Worm (Caenorhabditis elegans): ENCODE measurements around the gene ace-3.

ace-3 gene

ce11 chrII:14197499-14198096 is 7.8 kb upstream of the ace-3 start, which contains the start of gene ace-4:
Gene ace-4, plus strand, starts transcription at chrII:14198046.
- TF ChIP-seq bed-3 (GFP tag; optimal IDR thresholded peaks at IDR 0.05) (no peak), M03D4.4 (tag; optimal IDR thresholded peaks at IDR 0.05) (no peak), ceh-83 (GFP tag; optimal IDR thresholded peaks at IDR 0.05) (no peak), lin-32 (GFP tag; optimal IDR thresholded peaks at IDR 0.05) (no peak), lsy-2 (tag; optimal IDR thresholded peaks at IDR 0.05) (no peak), nhr-28 (tag; optimal IDR thresholded peaks at IDR 0.05) (no peak), pha-4 (tag; optimal IDR thresholded peaks at IDR 0.05) (no peak), ztf-11 (tag; optimal IDR thresholded peaks at IDR 0.05) (no peak), sptf-1 (tag; optimal IDR thresholded peaks at IDR 0.05) (no peak), ham-2 (GFP tag; optimal IDR thresholded peaks at IDR 0.05) (no peak), zip-8 (tag; optimal IDR thresholded peaks at IDR 0.05) (no peak), ceh-39 (tag; optimal IDR thresholded peaks at IDR 0.05) (no peak), mls-2 (tag; optimal IDR thresholded peaks at IDR 0.05) (no peak), blmp-1 (tag; optimal IDR thresholded peaks at IDR 0.05) (no peak)

ce11 chrII:14206211-14206610 is 776 bp downstream of the ace-3 start:
- TF ChIP-seq pha-4 (tag; optimal IDR thresholded peaks at IDR 0.05) (no peak), nhr-76 (tag; optimal IDR thresholded peaks at IDR 0.05) (no peak), mab-5 (tag; optimal IDR thresholded peaks at IDR 0.05) (no peak), snpc-4 (tag; optimal IDR thresholded peaks at IDR 0.05) (no peak), zip-8 (tag; optimal IDR thresholded peaks at IDR 0.05) (no peak), lin-32 (GFP tag; optimal IDR thresholded peaks at IDR 0.05) (no peak), mls-2 (tag; optimal IDR thresholded peaks at IDR 0.05) (no peak), ztf-11 (tag; optimal IDR thresholded peaks at IDR 0.05) (no peak)

ce11 chrII:14211118-14211517 is 5.7 kb downstream of the ace-3 start, which contains the start of gene hot-7:
Gene hot-7, plus strand, starts transcription at chrII:14211418.
- no peak for TF ChIP-seq nhr-2 (tag; optimal IDR thresholded peaks at IDR 0.05)
- peak; percentile 11 for TF ChIP-seq ces-1 (GFP tag; optimal IDR thresholded peaks at IDR 0.05)

DNA sequence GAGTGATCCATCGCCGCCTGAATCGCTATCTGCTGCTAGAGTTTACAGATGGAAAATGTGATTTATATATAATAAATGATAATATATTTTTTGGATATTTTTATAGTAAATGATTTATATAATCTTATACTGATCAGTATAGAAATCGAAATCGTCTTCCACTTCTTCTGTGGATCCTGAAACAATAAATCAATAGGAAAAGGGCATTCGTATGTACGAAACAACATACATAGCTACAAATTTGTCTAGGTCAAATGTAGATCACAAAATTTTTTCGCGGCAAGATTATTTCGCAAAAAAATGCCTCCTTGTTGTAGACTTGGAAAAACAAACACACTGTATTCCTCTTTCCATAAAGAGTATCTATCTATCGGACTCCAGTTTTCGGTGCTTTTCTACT is 8.7 kb downstream of the ace-3 start, which contains the start of gene Y48B6A.10:
TSS of gene Y48B6A.10 (plus strand) at position 301 of the 400 bp plus-strand sequence.
- TF ChIP-seq unc-39 (tag; optimal IDR thresholded peaks at IDR 0.05) (no peak), ham-2 (GFP tag; optimal IDR thresholded peaks at IDR 0.05) (no peak), nhr-237 (tag; optimal IDR thresholded peaks at IDR 0.05) (no peak), ztf-11 (tag; optimal IDR thresholded peaks at IDR 0.05) (no peak)

DNA sequence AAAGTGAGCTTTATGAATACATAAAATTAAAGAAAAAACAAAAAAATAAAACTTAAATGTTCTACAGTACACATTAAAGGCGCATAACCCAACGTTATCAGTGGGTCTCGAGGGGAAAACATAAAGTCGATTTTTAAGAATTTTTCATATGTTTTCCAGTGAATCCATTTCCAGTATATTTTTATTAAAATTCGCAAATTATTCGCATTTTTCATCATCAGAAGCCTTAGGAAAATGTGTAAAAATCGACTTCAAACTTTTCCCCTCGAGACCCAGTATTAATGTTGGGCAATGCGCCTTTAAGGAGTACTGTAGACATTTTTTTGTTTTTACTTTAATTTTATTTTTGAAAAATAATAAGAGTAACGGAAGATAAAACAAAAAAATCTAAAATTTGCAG is 12.7 kb downstream of the ace-3 start:
- TF ChIP-seq zip-8 (tag; optimal IDR thresholded peaks at IDR 0.05): no peak
- no peak for TF ChIP-seq ceh-83 (GFP tag; optimal IDR thresholded peaks at IDR 0.05)
- no peak for TF ChIP-seq cnd-1 (tag; optimal IDR thresholded peaks at IDR 0.05)
- no peak for TF ChIP-seq lin-13 (tag; optimal IDR thresholded peaks at IDR 0.05)
- no peak for TF ChIP-seq unc-120 (tag; optimal IDR thresholded peaks at IDR 0.05; ENCODE audit: poor library complexity, severe bottlenecking)
- TF ChIP-seq nhr-2 (tag; optimal IDR thresholded peaks at IDR 0.05): no peak
- TF ChIP-seq mep-1 (tag; optimal IDR thresholded peaks at IDR 0.05): no peak
- no peak for TF ChIP-seq blmp-1 (tag; optimal IDR thresholded peaks at IDR 0.05)
- no peak for TF ChIP-seq M03D4.4 (tag; optimal IDR thresholded peaks at IDR 0.05)
- TF ChIP-seq ceh-43 (GFP tag; optimal IDR thresholded peaks at IDR 0.05): no peak

- TF ChIP-seq zip-8 (tag; optimal IDR thresholded peaks at IDR 0.05) (no peak), elt-3 (tag; optimal IDR thresholded peaks at IDR 0.05) (no peak), sptf-1 (tag; optimal IDR thresholded peaks at IDR 0.05) (no peak), ces-1 (GFP tag; optimal IDR thresholded peaks at IDR 0.05) (no peak)
Measured at ce11 chrII:14226175-14226574, 20.7 kb downstream of the ace-3 start, which contains the start of gene Y48B6A.13. Gene Y48B6A.13, minus strand, starts transcription at chrII:14226275.

- TF ChIP-seq ceh-43 (GFP tag; optimal IDR thresholded peaks at IDR 0.05) (no peak), mep-1 (tag; optimal IDR thresholded peaks at IDR 0.05) (no peak), ceh-83 (GFP tag; optimal IDR thresholded peaks at IDR 0.05) (no peak), ceh-39 (tag; optimal IDR thresholded peaks at IDR 0.05) (no peak), blmp-1 (tag; optimal IDR thresholded peaks at IDR 0.05) (no peak)
Measured at ce11 chrII:14230075-14230474, 24.6 kb downstream of the ace-3 start.

Measured in whole organism, mixed stage, embryonic.